Fruit fly (Drosophila melanogaster) whole organism, embryonic: Measurements from ENCODE around the gene CG14302.

Experiments used
- Aef1 ChIP-seq: fragments of 200-800 bp; sonication (Bioruptor generic); IDR thresholded peaks from 3 replicates; pipeline ENCODE4 v1.3.6; 2022; ENCODE audit warnings: missing biosample characterization, missing genetic modification characterization
- Bdp1 ChIP-seq: fragments of 200-800 bp; sonication (Bioruptor generic); optimal IDR thresholded peaks from 3 replicates; lab custom pipeline; 2016; ENCODE audit warnings: missing biosample characterization, missing genetic modification characterization
- Blimp-1 ChIP-seq: fragments of 200-800 bp; sonication (Bioruptor generic); optimal IDR thresholded peaks from 3 replicates; lab custom pipeline; 2018; ENCODE audit warnings: missing biosample characterization, missing genetic modification characterization, mild to moderate bottlenecking, moderate library complexity, missing genetic modification reagents
- CG1529 ChIP-seq: fragments of 200-800 bp; sonication (Bioruptor generic); optimal IDR thresholded peaks from 3 replicates; lab custom pipeline; 2018; ENCODE audit warnings: missing biosample characterization, missing genetic modification characterization
- CG16779 ChIP-seq: fragments of 200-800 bp; sonication (Bioruptor generic); IDR thresholded peaks from 2 replicates; pipeline ENCODE4 v1.3.6; 2022; ENCODE audit warnings: missing biosample characterization, missing genetic modification characterization
- CG16813 ChIP-seq: fragments of 200-800 bp; sonication (Bioruptor generic); IDR thresholded peaks from 3 replicates; pipeline ENCODE4 v1.3.6; 2022; ENCODE audit warnings: missing biosample characterization, missing genetic modification characterization; ENCODE audit not compliant: partially characterized antibody
- CG2129 ChIP-seq: fragments of 200-800 bp; sonication (Bioruptor generic); IDR thresholded peaks from 2 replicates; pipeline ENCODE4 v1.3.6; 2022; ENCODE audit warnings: missing biosample characterization, missing genetic modification characterization; ENCODE audit not compliant: partially characterized antibody
- CG3163 ChIP-seq: fragments of 200-800 bp; sonication (Bioruptor generic); optimal IDR thresholded peaks from 3 replicates; lab custom pipeline; 2016; ENCODE audit warnings: missing biosample characterization, missing genetic modification characterization
- CG32772 ChIP-seq: fragments of 200-800 bp; sonication (Bioruptor generic); IDR thresholded peaks from 2 replicates; pipeline ENCODE4 v1.3.6; 2022; ENCODE audit warnings: missing biosample characterization, missing genetic modification characterization
- CG34422 ChIP-seq: fragments of 200-800 bp; sonication (Bioruptor generic); IDR thresholded peaks from 3 replicates; pipeline ENCODE4 v1.3.6; 2022; ENCODE audit warnings: missing biosample characterization, missing genetic modification characterization
- CG4854 ChIP-seq: fragments of 200-800 bp; sonication (Bioruptor generic); optimal IDR thresholded peaks from 2 replicates; lab custom pipeline; 2016; ENCODE audit warnings: missing biosample characterization, missing genetic modification characterization, inconsistent platforms
- CG8089 ChIP-seq: fragments of 200-800 bp; sonication (Bioruptor generic); optimal IDR thresholded peaks from 3 replicates; lab custom pipeline; 2016; ENCODE audit warnings: missing biosample characterization, missing genetic modification characterization
- CG8359 ChIP-seq: fragments of 200-800 bp; sonication (Bioruptor generic); optimal IDR thresholded peaks from 2 replicates; lab custom pipeline; 2017; ENCODE audit warnings: missing biosample characterization, mild to moderate bottlenecking, missing genetic modification characterization, borderline replicate concordance
- CG8388 ChIP-seq: fragments of 200-800 bp; sonication (Bioruptor generic); optimal IDR thresholded peaks from 2 replicates; lab custom pipeline; 2019; ENCODE audit warnings: missing biosample characterization, mild to moderate bottlenecking, missing genetic modification characterization, moderate library complexity
- CG8924 ChIP-seq: fragments of 200-800 bp; optimal IDR thresholded peaks from 3 replicates; lab custom pipeline; 2019; ENCODE audit warnings: missing biosample characterization, mild to moderate bottlenecking, missing genetic modification characterization, moderate library complexity
- Dbx ChIP-seq: fragments of 200-800 bp; sonication (Bioruptor generic); IDR thresholded peaks from 3 replicates; pipeline ENCODE4 v1.3.6; 2022; ENCODE audit warnings: missing biosample characterization, missing genetic modification characterization
- Deaf1 ChIP-seq: fragments of 200-800 bp; optimal IDR thresholded peaks from 3 replicates; lab custom pipeline; 2019; ENCODE audit warnings: missing biosample characterization, mild to moderate bottlenecking, missing genetic modification characterization, moderate library complexity
- Gug ChIP-seq: fragments of 200-800 bp; sonication (Bioruptor generic); IDR thresholded peaks from 4 replicates; pipeline ENCODE4 v1.3.6; 2022; ENCODE audit warnings: missing biosample characterization, missing genetic modification characterization
- HLHmδ ChIP-seq: fragments of 200-800 bp; sonication (Bioruptor generic); optimal IDR thresholded peaks from 2 replicates; lab custom pipeline; 2018; ENCODE audit warnings: missing biosample characterization, mild to moderate bottlenecking, missing genetic modification characterization, moderate library complexity
- Max ChIP-seq: fragments of 200-800 bp; sonication (Bioruptor generic); optimal IDR thresholded peaks from 2 replicates; lab custom pipeline; 2016; ENCODE audit warnings: missing biosample characterization, mild to moderate bottlenecking, missing genetic modification characterization
- Meics ChIP-seq: fragments of 200-800 bp; sonication (Bioruptor generic); optimal IDR thresholded peaks from 2 replicates; lab custom pipeline; 2017; ENCODE audit warnings: missing biosample characterization, mild to moderate bottlenecking, missing genetic modification characterization
- Nf-YA ChIP-seq: fragments of 200-800 bp; sonication (Bioruptor generic); IDR thresholded peaks from 2 replicates; pipeline ENCODE4 v1.3.6; 2022; ENCODE audit warnings: missing biosample characterization, missing genetic modification characterization
- Poxn ChIP-seq: fragments of 200-800 bp; sonication (Bioruptor generic); IDR thresholded peaks from 2 replicates; pipeline ENCODE4 v1.3.6; 2022; ENCODE audit warnings: missing biosample characterization, missing genetic modification characterization
- Spps ChIP-seq: fragments of 200-800 bp; sonication (Bioruptor generic); optimal IDR thresholded peaks from 2 replicates; lab custom pipeline; 2018; ENCODE audit warnings: missing biosample characterization, mild to moderate bottlenecking, missing genetic modification characterization
- Stat92E ChIP-seq, 3 experiments: fragments of >200 bp in 2 of 3; fragments of 200-800 bp in 1 of 3; sonication (Bioruptor generic) in 1 of 3; optimal IDR thresholded peaks; 2 replicates each; lab custom pipeline; 2017 to 2019; ENCODE audit warnings: missing biosample characterization in 3 of 3, missing genetic modification characterization in 3 of 3, mild to moderate bottlenecking in 1 of 3, moderate library complexity in 1 of 3
- Taf1 ChIP-seq: fragments of 200-800 bp; sonication (Bioruptor generic); IDR thresholded peaks from 2 replicates; pipeline ENCODE4 v1.3.6; 2022; ENCODE audit warnings: missing biosample characterization, missing genetic modification characterization
- Trl ChIP-seq, 3 experiments: fragments of >200 bp in 2 of 3; fragments of 200-800 bp in 1 of 3; sonication (Bioruptor generic) in 1 of 3; optimal IDR thresholded peaks; 2 replicates in 1 of 3; 3 replicates in 2 of 3; lab custom pipeline; 2016 to 2017; ENCODE audit warnings: missing biosample characterization in 1 of 3, missing genetic modification characterization in 1 of 3
- ato ChIP-seq: fragments of 200-800 bp; sonication (Bioruptor generic); IDR thresholded peaks from 2 replicates; pipeline ENCODE4 v1.3.6; 2022; ENCODE audit warnings: missing biosample characterization, missing genetic modification characterization; ENCODE audit not compliant: partially characterized antibody
- ewg ChIP-seq: fragments of 200-800 bp; sonication (Bioruptor generic); optimal IDR thresholded peaks from 3 replicates; lab custom pipeline; 2017; ENCODE audit warnings: mild to moderate bottlenecking, missing biosample characterization, missing genetic modification reagents, missing genetic modification characterization
- gce ChIP-seq: fragments of 200-800 bp; sonication (Bioruptor generic); IDR thresholded peaks from 3 replicates; pipeline ENCODE4 v1.3.6; 2022; ENCODE audit warnings: missing biosample characterization, missing genetic modification characterization
- grn ChIP-seq: fragments of 200-800 bp; sonication (Bioruptor generic); optimal IDR thresholded peaks from 3 replicates; lab custom pipeline; 2017; ENCODE audit warnings: missing biosample characterization, missing genetic modification characterization
- gsb ChIP-seq: fragments of 200-800 bp; sonication (Bioruptor generic); IDR thresholded peaks from 2 replicates; pipeline ENCODE4 v1.3.6; 2022; ENCODE audit warnings: missing biosample characterization, missing genetic modification characterization
- jumu ChIP-seq: fragments of 200-800 bp; sonication (Bioruptor generic); optimal IDR thresholded peaks from 3 replicates; lab custom pipeline; 2016; ENCODE audit warnings: missing biosample characterization, missing genetic modification characterization
- kni ChIP-seq: fragments of 200-800 bp; sonication (Bioruptor generic); optimal IDR thresholded peaks from 3 replicates; lab custom pipeline; 2017; ENCODE audit warnings: mild to moderate bottlenecking, missing biosample characterization, missing genetic modification reagents, missing genetic modification characterization
- lbe ChIP-seq: fragments of 200-800 bp; sonication (Bioruptor generic); optimal IDR thresholded peaks from 2 replicates; lab custom pipeline; 2016; ENCODE audit warnings: missing biosample characterization, mild to moderate bottlenecking, missing genetic modification characterization
- lola ChIP-seq, 3 experiments: fragments of >200 bp in 2 of 3; fragments of 200-800 bp in 1 of 3; sonication (Bioruptor generic) in 1 of 3; optimal IDR thresholded peaks; 2 replicates each; lab custom pipeline; 2017 to 2019; ENCODE audit warnings: missing biosample characterization in 3 of 3, missing genetic modification characterization in 3 of 3, mild to moderate bottlenecking in 1 of 3, moderate library complexity in 1 of 3
- mirr ChIP-seq: fragments of 200-800 bp; sonication (Bioruptor generic); optimal IDR thresholded peaks from 3 replicates; lab custom pipeline; 2018; ENCODE audit warnings: missing biosample characterization, mild to moderate bottlenecking, missing genetic modification characterization
- pros ChIP-seq: fragments of 200-800 bp; sonication (Bioruptor generic); optimal IDR thresholded peaks from 3 replicates; lab custom pipeline; 2019; ENCODE audit warnings: missing biosample characterization, mild to moderate bottlenecking, missing genetic modification characterization, moderate library complexity
- ranshi ChIP-seq: fragments of 200-800 bp; sonication (Bioruptor generic); IDR thresholded peaks from 2 replicates; pipeline ENCODE4 v1.3.6; 2022; ENCODE audit warnings: missing biosample characterization, missing genetic modification characterization
- ro ChIP-seq: fragments of 200-800 bp; sonication (Bioruptor generic); IDR thresholded peaks from 2 replicates; pipeline ENCODE4 v1.3.6; 2022; ENCODE audit warnings: missing biosample characterization, missing genetic modification characterization
- schlank ChIP-seq: fragments of 200-800 bp; sonication (Bioruptor generic); optimal IDR thresholded peaks from 2 replicates; lab custom pipeline; 2018; ENCODE audit warnings: missing biosample characterization, mild to moderate bottlenecking, missing genetic modification characterization
- sima ChIP-seq: fragments of 200-800 bp; sonication (Bioruptor generic); optimal IDR thresholded peaks from 2 replicates; lab custom pipeline; 2016; ENCODE audit warnings: missing biosample characterization, missing genetic modification characterization
- slbo ChIP-seq: fragments of 200-800 bp; sonication (Bioruptor generic); IDR thresholded peaks from 2 replicates; pipeline ENCODE4 v1.3.6; 2022; ENCODE audit warnings: missing biosample characterization, missing genetic modification characterization
- toy ChIP-seq: fragments of 200-800 bp; sonication (Bioruptor generic); IDR thresholded peaks from 2 replicates; pipeline ENCODE4 v1.3.6; 2022; ENCODE audit warnings: missing biosample characterization, missing genetic modification characterization

Gene CG14302

DNA sequence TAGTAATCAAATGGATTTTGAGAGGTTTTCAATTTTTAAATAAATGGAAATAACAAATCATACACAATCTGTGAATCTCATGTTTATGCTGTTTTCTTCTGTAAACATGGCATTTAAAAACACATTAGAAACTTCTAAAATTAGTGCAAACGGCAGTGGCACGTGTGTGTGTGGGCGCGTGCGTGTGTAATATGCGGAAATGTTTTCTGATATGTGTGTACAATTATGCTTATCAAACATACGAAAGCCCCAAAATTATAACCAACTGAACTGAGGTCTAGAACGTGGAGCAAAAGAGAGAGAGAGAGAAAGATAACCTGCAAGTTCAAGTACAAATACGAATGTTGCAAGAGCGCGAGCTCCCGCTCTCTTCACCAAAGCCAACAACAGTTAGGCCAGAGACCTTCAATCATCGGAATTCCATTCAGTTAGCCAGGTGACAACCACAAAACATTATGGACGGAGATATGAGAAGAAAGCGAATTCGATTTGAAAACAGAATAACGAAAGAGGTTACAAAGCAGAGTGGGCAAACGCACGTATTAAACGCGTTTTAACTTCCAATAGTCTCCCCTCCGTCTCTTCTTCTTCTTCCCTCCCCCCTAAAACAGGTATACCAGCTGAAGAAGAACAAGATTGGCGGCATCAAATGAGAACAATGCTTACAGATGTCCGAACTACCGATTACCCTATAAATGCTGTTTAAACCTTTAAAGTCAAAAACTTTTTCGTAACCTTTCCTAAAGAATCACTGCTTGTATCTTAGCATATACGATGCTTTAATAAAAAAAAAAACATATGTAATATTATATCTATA lies 8.8 kb downstream of the CG14302 start (continued):
- peak; percentile 61 to 84 for TF ChIP-seq Trl (optimal IDR thresholded peaks at IDR 0.05; lab: Kevin White, UChicago)
- TF ChIP-seq Trl (GFP tag; optimal IDR thresholded peaks at IDR 0.05; lab: Kevin White, UChicago), result peak; percentile 80
- no peak for TF ChIP-seq pros (GFP tag; lab: Kevin White, UChicago)
- TF ChIP-seq CG8359 (GFP tag; lab: Kevin White, UChicago), result peak; percentile 86
- TF ChIP-seq Stat92E (GFP tag; optimal IDR thresholded peaks at IDR 0.05; lab: Kevin White, UChicago), result peak in 1 of 3 experiments; percentile 78
- TF ChIP-seq CG8924, result peak; percentile 98
- TF ChIP-seq ato, result no peak
- TF ChIP-seq toy (GFP tag; lab: Robert Waterston, UW), result peak; percentile 93
- TF ChIP-seq grn (GFP tag; lab: Kevin White, UChicago), result no peak
- peak; percentile 93 for TF ChIP-seq Taf1
- TF ChIP-seq CG3163, result peak; percentile 43
- TF ChIP-seq Gug (GFP tag; lab: Robert Waterston, UW), result peak; percentile 89
- TF ChIP-seq Max, result peak; percentile 95
- peak; percentile 98 for TF ChIP-seq Dbx
- peak; percentile 88 for TF ChIP-seq ewg
- peak in 1 of 3 experiments; percentile 93 for TF ChIP-seq lola (GFP tag; optimal IDR thresholded peaks at IDR 0.05; lab: Kevin White, UChicago)
- peak; percentile 91 for TF ChIP-seq ro (GFP tag; lab: Robert Waterston, UW)
- TF ChIP-seq HLHmδ (GFP tag; lab: Kevin White, UChicago), result no peak
- peak; percentile 97 for TF ChIP-seq Aef1 (GFP tag; lab: Robert Waterston, UW)
- TF ChIP-seq CG1529 (GFP tag; lab: Kevin White, UChicago), result peak; percentile 92
- peak; percentile 96 for TF ChIP-seq CG16779
- TF ChIP-seq Blimp-1, result peak; percentile 96
- no peak for TF ChIP-seq CG2129 (GFP tag; lab: Robert Waterston, UW)
- peak; percentile 96 for TF ChIP-seq CG34422 (GFP tag; lab: Robert Waterston, UW)
- peak; percentile 93 for TF ChIP-seq schlank (tag; lab: Kevin White, UChicago)
- TF ChIP-seq Spps (tag; lab: Kevin White, UChicago), result peak; percentile 93
- TF ChIP-seq mirr (GFP tag; lab: Kevin White, UChicago), result peak; percentile 67
- no peak for TF ChIP-seq sima (GFP tag; lab: Kevin White, UChicago)
- peak; percentile 97 for TF ChIP-seq ranshi (GFP tag; lab: Robert Waterston, UW)
- no peak for TF ChIP-seq CG16813
- peak; percentile 98 for TF ChIP-seq slbo
- TF ChIP-seq CG8089 (GFP tag; lab: Kevin White, UChicago), result peak; percentile 52
- TF ChIP-seq Poxn (GFP tag; lab: Robert Waterston, UW), result peak; percentile 94
- peak; percentile 94 for TF ChIP-seq CG8388 (GFP tag; lab: Kevin White, UChicago)
- TF ChIP-seq gsb (GFP tag; lab: Robert Waterston, UW), result peak; percentile 95
- peak; percentile 81 for TF ChIP-seq Deaf1 (tag; lab: Kevin White, UChicago)
- TF ChIP-seq jumu (GFP tag; lab: Kevin White, UChicago), result peak; percentile 66
- peak; percentile 98 for TF ChIP-seq Meics (GFP tag; lab: Kevin White, UChicago)
- peak; percentile 97 for TF ChIP-seq lbe (GFP tag; lab: Kevin White, UChicago)
- peak; percentile 96 for TF ChIP-seq CG32772 (GFP tag; lab: Robert Waterston, UW)
- TF ChIP-seq Bdp1, result peak; percentile 70
- peak; percentile 95 for TF ChIP-seq Nf-YA (GFP tag; lab: Robert Waterston, UW)
- peak; percentile 91 for TF ChIP-seq gce (GFP tag; lab: Robert Waterston, UW)
- TF ChIP-seq CG4854 (GFP tag; lab: Kevin White, UChicago), result peak; percentile 91
- peak; percentile 88 for TF ChIP-seq kni
